Fruit fly (Drosophila melanogaster) whole organism, pupa: ENCODE measurements around the gene Men-b.
A peak's percentile ranks its signal among the peaks of the same experiment; 100 is the strongest.

Experiments used
- CG10348 ChIP-seq: fragments of 200-800 bp; sonication (Bioruptor generic); IDR thresholded peaks from 2 replicates; pipeline ENCODE4 v1.3.6; 2022; ENCODE audit warnings: missing biosample characterization, missing genetic modification characterization
- CG12605 ChIP-seq: fragments of 200-800 bp; sonication (Bioruptor generic); IDR thresholded peaks from 2 replicates; pipeline ENCODE4 v1.3.6; 2022; ENCODE audit warnings: missing biosample characterization, missing genetic modification characterization
- CG13204 ChIP-seq: fragments of 200-800 bp; sonication (Bioruptor generic); optimal IDR thresholded peaks from 2 replicates; lab custom pipeline; 2018; ENCODE audit warnings: missing biosample characterization, mild to moderate bottlenecking, missing genetic modification characterization, moderate library complexity
- CG14655 ChIP-seq: fragments of 200-800 bp; sonication (Bioruptor generic); optimal IDR thresholded peaks from 3 replicates; lab custom pipeline; 2017; ENCODE audit warnings: mild to moderate bottlenecking, missing biosample characterization, missing genetic modification reagents, missing genetic modification characterization
- CG15710 ChIP-seq: fragments of 200-800 bp; sonication (Bioruptor generic); optimal IDR thresholded peaks from 2 replicates; lab custom pipeline; 2018; ENCODE audit warnings: missing biosample characterization, mild to moderate bottlenecking, missing genetic modification characterization, moderate library complexity
- CG17806 ChIP-seq: fragments of 200-800 bp; sonication (Bioruptor generic); optimal IDR thresholded peaks from 2 replicates; lab custom pipeline; 2018; ENCODE audit warnings: missing biosample characterization, mild to moderate bottlenecking, missing genetic modification characterization, moderate library complexity
- CG32121 ChIP-seq: fragments of 200-800 bp; sonication (Bioruptor generic); IDR thresholded peaks from 2 replicates; pipeline ENCODE4 v1.3.6; 2022; ENCODE audit warnings: missing biosample characterization, missing genetic modification characterization
- CG34367 ChIP-seq: fragments of 200-800 bp; sonication (Bioruptor generic); optimal IDR thresholded peaks from 2 replicates; lab custom pipeline; 2018; ENCODE audit warnings: missing biosample characterization, mild to moderate bottlenecking, missing genetic modification characterization
- CG4496 ChIP-seq: fragments of 200-800 bp; sonication (Bioruptor generic); IDR thresholded peaks from 3 replicates; pipeline ENCODE4 v1.3.6; 2022; ENCODE audit warnings: missing biosample characterization, missing genetic modification characterization
- CG8159 ChIP-seq: fragments of 200-800 bp; sonication (Bioruptor generic); optimal IDR thresholded peaks from 3 replicates; lab custom pipeline; 2018; ENCODE audit warnings: missing biosample characterization, mild to moderate bottlenecking, missing genetic modification characterization, moderate library complexity
- CG8301 ChIP-seq: fragments of 200-800 bp; sonication (Bioruptor generic); optimal IDR thresholded peaks from 2 replicates; lab custom pipeline; 2018; ENCODE audit warnings: missing biosample characterization, mild to moderate bottlenecking, missing genetic modification characterization
- CG9948 ChIP-seq: fragments of 200-800 bp; sonication (Bioruptor generic); optimal IDR thresholded peaks from 2 replicates; lab custom pipeline; 2018; ENCODE audit warnings: missing biosample characterization, mild to moderate bottlenecking, missing genetic modification characterization, moderate library complexity
- D1 ChIP-seq: fragments of 200-800 bp; sonication (Bioruptor generic); optimal IDR thresholded peaks from 2 replicates; lab custom pipeline; 2018; ENCODE audit warnings: missing biosample characterization, mild to moderate bottlenecking, missing genetic modification characterization, moderate library complexity
- EcR ChIP-seq: fragments of 200-800 bp; sonication (Bioruptor generic); optimal IDR thresholded peaks from 3 replicates; lab custom pipeline; 2019; ENCODE audit warnings: missing biosample characterization, missing genetic modification characterization, mild to moderate bottlenecking, moderate library complexity, missing genetic modification reagents
- Ets98B ChIP-seq: fragments of 200-800 bp; sonication (Bioruptor generic); IDR thresholded peaks from 2 replicates; pipeline ENCODE4 v1.3.6; 2022; ENCODE audit warnings: missing biosample characterization, missing genetic modification characterization
- Pif1A ChIP-seq: fragments of 200-800 bp; sonication (Bioruptor generic); optimal IDR thresholded peaks from 3 replicates; lab custom pipeline; 2016; ENCODE audit warnings: missing biosample characterization, missing genetic modification characterization
- Pif1B ChIP-seq: fragments of 200-800 bp; sonication (Bioruptor generic); optimal IDR thresholded peaks from 3 replicates; lab custom pipeline; 2016; ENCODE audit warnings: missing biosample characterization, missing genetic modification characterization
- Snoo ChIP-seq: fragments of 200-800 bp; sonication (Bioruptor generic); optimal IDR thresholded peaks from 3 replicates; lab custom pipeline; 2017; ENCODE audit warnings: missing biosample characterization, mild to moderate bottlenecking, missing genetic modification characterization, inconsistent platforms
- fd96Ca ChIP-seq: fragments of 200-800 bp; sonication (Bioruptor generic); IDR thresholded peaks from 3 replicates; pipeline ENCODE4 v1.3.6; 2022; ENCODE audit warnings: missing biosample characterization, missing genetic modification characterization
- gl ChIP-seq: fragments of 200-800 bp; sonication (Bioruptor generic); optimal IDR thresholded peaks from 2 replicates; lab custom pipeline; 2018; ENCODE audit warnings: missing biosample characterization, mild to moderate bottlenecking, missing genetic modification characterization
- rn ChIP-seq: fragments of 200-800 bp; sonication (Bioruptor generic); IDR thresholded peaks from 2 replicates; pipeline ENCODE4 v1.3.6; 2022; ENCODE audit warnings: missing biosample characterization, missing genetic modification characterization

Men-b gene

DNA sequence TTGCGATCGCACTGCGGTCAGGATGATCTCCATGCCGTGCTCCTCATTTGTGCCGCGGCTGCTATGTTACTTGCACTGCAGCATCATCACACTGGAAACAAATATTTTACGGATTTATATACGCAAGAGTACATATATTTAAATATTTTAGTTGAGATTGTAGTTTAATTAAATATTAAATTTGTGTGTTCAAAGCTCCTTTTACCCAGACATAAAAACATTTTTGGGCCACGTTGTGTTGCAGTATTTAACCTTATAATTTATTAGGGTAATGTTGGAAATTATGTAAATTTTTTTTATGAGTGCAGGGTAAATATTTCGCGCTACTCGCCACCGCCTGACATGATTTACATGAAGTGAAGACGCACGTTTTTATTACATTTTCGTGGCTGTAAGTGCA, 46.1 kb downstream of the Men-b start:
- peak; percentile 68 for TF ChIP-seq CG8159 (tag; lab: Kevin White, UChicago)
- TF ChIP-seq gl (tag; lab: Kevin White, UChicago) = no peak
- TF ChIP-seq Snoo (tag; lab: Kevin White, UChicago) = no peak
- TF ChIP-seq CG9948 = peak; percentile 67
- TF ChIP-seq Pif1B = no peak
- TF ChIP-seq CG13204 = no peak
- no peak for TF ChIP-seq CG32121 (GFP tag; lab: Robert Waterston, UW)
- no peak for TF ChIP-seq CG10348 (GFP tag; lab: Robert Waterston, UW)
- TF ChIP-seq Pif1A (GFP tag; lab: Kevin White, UChicago) = peak; percentile 46
- TF ChIP-seq CG12605 (GFP tag; lab: Robert Waterston, UW) = no peak
- TF ChIP-seq CG15710 (tag; lab: Kevin White, UChicago) = peak; percentile 34
- no peak for TF ChIP-seq Ets98B (GFP tag; lab: Robert Waterston, UW)
- no peak for TF ChIP-seq EcR (GFP tag; lab: Kevin White, UChicago)
- peak; percentile 30 for TF ChIP-seq CG8301 (tag; lab: Kevin White, UChicago)
- TF ChIP-seq CG34367 (tag; lab: Kevin White, UChicago) = peak; percentile 15
- peak; percentile 50 for TF ChIP-seq CG14655 (GFP tag; lab: Kevin White, UChicago)
- TF ChIP-seq D1 (tag; lab: Kevin White, UChicago) = no peak
- TF ChIP-seq fd96Ca (GFP tag; lab: Robert Waterston, UW) = no peak
- TF ChIP-seq CG17806 = peak; percentile 63
- TF ChIP-seq rn (GFP tag; lab: Robert Waterston, UW) = no peak
- no peak for TF ChIP-seq CG4496 (GFP tag; lab: Robert Waterston, UW)

DNA sequence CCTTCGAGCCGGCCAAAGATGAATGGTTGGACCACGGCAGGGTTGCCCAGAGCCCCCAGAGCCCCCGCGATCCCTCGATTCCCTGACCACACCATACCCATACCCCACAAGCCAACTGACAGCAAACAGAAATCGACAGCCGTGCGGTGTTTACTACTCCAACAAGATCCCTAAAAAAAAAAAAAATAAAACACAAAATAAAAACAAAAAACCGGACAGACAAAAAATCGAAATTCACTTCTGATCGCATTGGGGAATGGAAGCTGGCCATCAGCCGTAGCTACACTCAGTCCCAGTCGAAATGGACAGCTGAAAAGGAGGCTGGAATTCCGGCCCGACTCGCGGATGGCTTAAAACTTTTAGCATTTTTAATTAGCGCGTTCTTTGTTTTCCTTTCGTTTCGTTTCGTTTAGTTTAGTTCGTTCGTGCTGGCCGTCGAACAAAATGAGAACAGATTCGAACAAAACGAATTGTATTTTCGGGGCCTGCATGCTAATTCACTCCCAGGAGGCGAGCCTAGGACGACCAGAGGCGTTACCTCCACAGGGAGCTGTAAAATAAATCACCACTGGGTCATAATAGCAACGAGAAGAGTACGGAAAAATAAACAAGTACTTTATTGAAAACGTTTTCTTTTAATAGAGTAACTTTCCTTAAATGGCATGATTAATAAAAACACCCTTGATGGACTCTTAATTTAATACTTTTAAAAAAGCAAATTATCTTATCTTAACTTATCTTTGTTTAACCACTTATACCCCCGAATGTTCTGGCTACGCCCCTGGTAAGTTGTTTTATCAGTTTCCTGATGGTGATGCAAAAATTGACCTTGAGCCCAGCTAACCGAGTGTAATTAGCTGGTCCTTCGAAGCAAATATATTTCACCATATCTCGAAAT, 47.7 kb downstream of the Men-b start:
- TF ChIP-seq CG15710 (tag; lab: Kevin White, UChicago) (peak; percentile 79), CG8159 (tag; lab: Kevin White, UChicago) (peak; percentile 78), EcR (GFP tag; lab: Kevin White, UChicago) (no peak), Pif1B (no peak), gl (tag; lab: Kevin White, UChicago) (no peak), Ets98B (GFP tag; lab: Robert Waterston, UW) (no peak), fd96Ca (GFP tag; lab: Robert Waterston, UW) (no peak), Snoo (tag; lab: Kevin White, UChicago) (no peak), rn (GFP tag; lab: Robert Waterston, UW) (no peak), CG9948 (peak; percentile 46), CG17806 (peak; percentile 43), CG10348 (GFP tag; lab: Robert Waterston, UW) (no peak), CG34367 (tag; lab: Kevin White, UChicago) (peak; percentile 11), D1 (tag; lab: Kevin White, UChicago) (no peak), CG13204 (peak; percentile 10)

DNA sequence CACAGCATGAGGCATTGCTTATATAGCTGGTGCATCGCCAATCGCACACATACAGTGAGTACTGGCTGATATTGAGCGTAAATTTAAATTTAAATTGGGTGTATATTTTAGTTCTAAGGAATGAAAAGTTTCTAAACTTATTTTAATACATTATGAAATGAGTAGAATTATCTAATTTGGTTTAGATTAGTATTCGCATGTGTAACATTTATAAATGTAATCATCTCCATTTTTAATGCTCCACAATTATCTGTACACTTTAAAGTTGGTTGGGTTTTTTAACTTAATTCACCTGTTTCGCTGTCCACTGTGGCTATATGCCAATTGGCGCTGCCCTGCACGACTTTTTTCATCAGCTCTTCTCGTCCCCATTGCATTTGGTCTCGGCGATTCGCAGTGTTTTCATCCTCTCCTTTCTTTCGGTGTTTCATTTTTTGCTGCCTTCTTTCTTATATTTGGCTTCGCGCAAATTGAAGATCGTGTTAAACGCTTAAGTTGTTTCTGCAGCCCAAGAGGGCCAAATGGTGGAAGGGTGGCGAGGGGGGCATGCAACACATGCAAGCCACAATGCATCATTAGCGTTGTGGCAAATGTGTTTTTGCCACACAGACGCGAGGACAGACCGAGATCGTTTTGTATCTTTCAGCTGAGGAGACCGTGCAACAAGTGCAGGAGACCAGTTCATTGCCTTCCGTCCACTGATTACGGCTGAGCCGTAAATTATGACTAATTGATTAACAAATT, 50.2 kb downstream of the Men-b start:
- TF ChIP-seq EcR (GFP tag; lab: Kevin White, UChicago) (peak; percentile 34), Snoo (tag; lab: Kevin White, UChicago) (peak; percentile 71), rn (GFP tag; lab: Robert Waterston, UW) (no peak), fd96Ca (GFP tag; lab: Robert Waterston, UW) (no peak), CG10348 (GFP tag; lab: Robert Waterston, UW) (no peak), CG17806 (peak; percentile 87), CG15710 (tag; lab: Kevin White, UChicago) (peak; percentile 88), gl (tag; lab: Kevin White, UChicago) (peak; percentile 57), CG8159 (tag; lab: Kevin White, UChicago) (peak; percentile 93), CG14655 (GFP tag; lab: Kevin White, UChicago) (peak; percentile 81), CG4496 (GFP tag; lab: Robert Waterston, UW) (peak; percentile 18; the same call in 1 of the 3 replicates), Pif1A (GFP tag; lab: Kevin White, UChicago) (peak; percentile 19), CG34367 (tag; lab: Kevin White, UChicago) (peak; percentile 76), CG13204 (no peak), CG12605 (GFP tag; lab: Robert Waterston, UW) (0 out of 2 replicates have a peak, but pooled peaks have one; percentile 15), CG32121 (GFP tag; lab: Robert Waterston, UW) (no peak), Pif1B (peak; percentile 40), Ets98B (GFP tag; lab: Robert Waterston, UW) (no peak), CG9948 (peak; percentile 92), D1 (tag; lab: Kevin White, UChicago) (peak; percentile 79), CG8301 (tag; lab: Kevin White, UChicago) (peak; percentile 42)

DNA sequence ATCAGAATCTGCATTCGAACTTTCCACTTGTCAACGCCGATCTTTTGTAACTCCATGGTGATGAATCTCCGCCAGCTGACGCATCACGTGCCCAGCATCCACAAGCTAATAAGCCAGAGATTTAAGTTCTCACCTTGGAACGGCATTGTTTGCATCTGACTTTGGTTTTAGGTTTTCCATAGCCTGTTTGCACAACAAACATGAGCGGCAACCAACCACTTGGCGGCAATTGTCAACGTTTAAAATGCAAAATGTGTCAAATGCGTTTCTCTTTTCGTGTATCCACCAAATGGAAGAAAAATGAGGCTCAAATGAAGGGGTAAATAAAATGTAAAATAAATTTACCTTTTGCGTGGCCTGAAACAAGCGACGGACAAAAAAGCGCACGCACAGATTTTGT, 50.9 kb downstream of the Men-b start:
- TF ChIP-seq EcR (GFP tag; lab: Kevin White, UChicago) (no peak), CG17806 (no peak), Snoo (tag; lab: Kevin White, UChicago) (no peak), CG34367 (tag; lab: Kevin White, UChicago) (no peak), CG13204 (no peak), CG8159 (tag; lab: Kevin White, UChicago) (no peak), CG15710 (tag; lab: Kevin White, UChicago) (no peak), rn (GFP tag; lab: Robert Waterston, UW) (no peak), CG12605 (GFP tag; lab: Robert Waterston, UW) (no peak)
